Worm (Caenorhabditis elegans) whole organism, late embryonic: ENCODE data around the gene rps-12.

Experiments used
- F13H6.1 ChIP-seq: sonication (generic microtip); optimal IDR thresholded peaks from 2 replicates; lab custom pipeline; 2016; ENCODE audit warnings: missing genetic modification characterization, missing compliant biosample characterization
- Y22D7AL.16 ChIP-seq: sonication (generic microtip); optimal IDR thresholded peaks from 2 replicates; lab custom pipeline; 2016; ENCODE audit warnings: missing genetic modification characterization, missing compliant biosample characterization
- ama-1 ChIP-seq: fragments of 150-350 bp; optimal IDR thresholded peaks from 2 replicates; lab custom pipeline; 2014
- dmd-4 ChIP-seq: sonication (generic microtip); optimal IDR thresholded peaks from 2 replicates; lab custom pipeline; 2016; ENCODE audit warnings: borderline replicate concordance, missing genetic modification characterization, missing compliant biosample characterization
- elt-2 ChIP-seq: sonication (generic microtip); optimal IDR thresholded peaks from 2 replicates; lab custom pipeline; 2016; ENCODE audit warnings: missing genetic modification reagents, missing genetic modification characterization, missing compliant biosample characterization
- fkh-10 ChIP-seq: fragments of 150-350 bp; optimal IDR thresholded peaks from 2 replicates; lab custom pipeline; 2014; ENCODE audit warnings: missing biosample characterization, missing genetic modification reagents, missing genetic modification characterization
- madf-2 ChIP-seq: sonication (generic microtip); optimal IDR thresholded peaks from 2 replicates; lab custom pipeline; 2017; ENCODE audit warnings: missing genetic modification characterization, missing compliant biosample characterization
- pag-3 ChIP-seq: sonication (generic microtip); optimal IDR thresholded peaks from 2 replicates; lab custom pipeline; 2016; ENCODE audit warnings: missing compliant biosample characterization, missing genetic modification characterization, borderline replicate concordance
- pqm-1 ChIP-seq: sonication (generic microtip); optimal IDR thresholded peaks from 2 replicates; lab custom pipeline; 2016; ENCODE audit warnings: missing genetic modification characterization, missing compliant biosample characterization
- ztf-16 ChIP-seq: sonication (generic microtip); optimal IDR thresholded peaks from 2 replicates; lab custom pipeline; 2017; ENCODE audit warnings: missing genetic modification characterization, missing compliant biosample characterization

DNA sequence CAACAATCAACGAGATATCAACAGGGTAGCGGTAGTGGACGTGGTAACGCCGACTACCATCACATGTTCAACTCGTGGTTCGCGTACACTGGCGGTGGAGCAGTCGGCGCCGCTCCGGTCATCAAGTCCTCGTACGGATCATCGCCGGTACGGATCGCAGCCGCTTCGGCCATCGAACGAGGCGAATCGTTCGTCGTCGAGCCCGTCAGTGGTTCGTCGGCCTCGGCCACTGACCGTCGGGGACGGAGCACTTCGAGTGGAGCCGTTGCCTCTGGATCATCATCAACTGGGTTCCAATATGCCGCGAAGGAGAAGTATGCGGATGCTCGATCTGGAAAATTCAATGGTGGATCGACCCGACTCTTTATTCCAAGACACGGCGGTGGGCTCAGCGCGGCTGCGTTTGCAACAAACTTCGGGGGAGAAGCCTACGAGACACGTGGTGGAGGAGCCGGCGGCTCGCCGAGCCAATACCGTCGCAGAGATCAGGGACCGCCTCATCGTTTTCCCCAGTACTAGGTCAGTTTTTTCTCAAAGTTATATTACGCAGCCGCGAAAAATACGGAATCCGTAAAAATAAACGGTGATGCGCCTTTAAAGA is 3.6 kb upstream of the rps-12 start:
- TF ChIP-seq ama-1 (no peak), F13H6.1 (tag; lab: Kevin White, UChicago) (no peak), elt-2 (tag; lab: Kevin White, UChicago) (no peak), pag-3 (no peak), ztf-16 (tag; lab: Kevin White, UChicago) (no peak), madf-2 (no peak), dmd-4 (tag; lab: Kevin White, UChicago) (no peak), Y22D7AL.16 (no peak), fkh-10 (GFP tag; lab: Kevin White, UChicago) (no peak), pqm-1 (no peak)
